Fruit fly (Drosophila melanogaster) S2 (cell line): ENCODE data around the gene CG42512.
A peak's percentile ranks its signal among the peaks of the same experiment; 100 is the strongest.

Experiments
- CG8478 ChIP-seq: fragments of >200 bp; optimal IDR thresholded peaks from 2 replicates; lab custom pipeline; 2018
- CTCF ChIP-seq, 2 experiments: fragments of >200 bp; optimal IDR thresholded peaks; 2 replicates each; lab custom pipeline; 2018

The CG42512 gene

dm6 chrX:16664405-16665064 lies 13.4 kb downstream of the CG42512 start, which contains the start of gene CG15865:
TSS of gene CG15865 (minus strand) at chrX:16664455.
- no peak for TF ChIP-seq CG8478 (lab: Kevin White, UChicago)
- TF ChIP-seq CTCF (optimal IDR thresholded peaks at IDR 0.05; lab: Kevin White, UChicago), result no peak

- TF ChIP-seq CTCF (optimal IDR thresholded peaks at IDR 0.05; lab: Kevin White, UChicago) (no peak), CG8478 (lab: Kevin White, UChicago) (no peak)
Observed at dm6 chrX:16669849-16670248, 18.7 kb downstream of the CG42512 start.

- no peak for TF ChIP-seq CTCF (optimal IDR thresholded peaks at IDR 0.05; lab: Kevin White, UChicago)
- TF ChIP-seq CG8478 (lab: Kevin White, UChicago), result no peak
Observed at dm6 chrX:16670262-16670661, 19.1 kb downstream of the CG42512 start.

- TF ChIP-seq CTCF (optimal IDR thresholded peaks at IDR 0.05; lab: Kevin White, UChicago), result no peak
- TF ChIP-seq CG8478 (lab: Kevin White, UChicago), result no peak
Observed at dm6 chrX:16670691-16671481, 19.7 kb downstream of the CG42512 start.

- TF ChIP-seq CTCF (optimal IDR thresholded peaks at IDR 0.05; lab: Kevin White, UChicago), result no peak
- TF ChIP-seq CG8478 (lab: Kevin White, UChicago), result no peak
Observed at dm6 chrX:16672904-16673303, 21.7 kb downstream of the CG42512 start.

- TF ChIP-seq CTCF (optimal IDR thresholded peaks at IDR 0.05; lab: Kevin White, UChicago), result no peak
- no peak for TF ChIP-seq CG8478 (lab: Kevin White, UChicago)
Observed at dm6 chrX:16674538-16674937, 23.4 kb downstream of the CG42512 start.

- TF ChIP-seq CTCF (optimal IDR thresholded peaks at IDR 0.05; lab: Kevin White, UChicago) (no peak), CG8478 (lab: Kevin White, UChicago) (no peak)
Observed at dm6 chrX:16676653-16677052, 25.5 kb downstream of the CG42512 start, which contains the start of gene CG13012. TSS of gene CG13012 (minus strand) at chrX:16676753.

dm6 chrX:16677163-16677562 lies 26.0 kb downstream of the CG42512 start:
- no peak for TF ChIP-seq CG8478 (lab: Kevin White, UChicago)
- no peak for TF ChIP-seq CTCF (optimal IDR thresholded peaks at IDR 0.05; lab: Kevin White, UChicago)

dm6 chrX:16678845-16679347 lies 27.7 kb downstream of the CG42512 start, which contains the start of the genes CG13010 and sing:
TSS of gene CG13010 (minus strand) at chrX:16678945.
TSS of gene sing (plus strand) at chrX:16679297.
- TF ChIP-seq CG8478 (lab: Kevin White, UChicago) (no peak), CTCF (optimal IDR thresholded peaks at IDR 0.05; lab: Kevin White, UChicago) (no peak)

- TF ChIP-seq CTCF (optimal IDR thresholded peaks at IDR 0.05; lab: Kevin White, UChicago) (peak; percentile 31 to 49), CG8478 (lab: Kevin White, UChicago) (no peak)
Observed at dm6 chrX:16683765-16684164, 32.6 kb downstream of the CG42512 start, which contains the start of gene Axs. TSS of gene Axs (minus strand) at chrX:16683895.

dm6 chrX:16687400-16688105 lies 36.4 kb downstream of the CG42512 start:
- TF ChIP-seq CG8478 (lab: Kevin White, UChicago) (no peak), CTCF (optimal IDR thresholded peaks at IDR 0.05; lab: Kevin White, UChicago) (no peak)

dm6 chrX:16688106-16688459 lies 36.9 kb downstream of the CG42512 start:
- no peak for TF ChIP-seq CG8478 (lab: Kevin White, UChicago)
- no peak for TF ChIP-seq CTCF (optimal IDR thresholded peaks at IDR 0.05; lab: Kevin White, UChicago)

dm6 chrX:16689339-16689738 lies 38.2 kb downstream of the CG42512 start:
- TF ChIP-seq CTCF (optimal IDR thresholded peaks at IDR 0.05; lab: Kevin White, UChicago), result no peak
- TF ChIP-seq CG8478 (lab: Kevin White, UChicago), result no peak

dm6 chrX:16689966-16690365 lies 38.8 kb downstream of the CG42512 start:
- no peak for TF ChIP-seq CG8478 (lab: Kevin White, UChicago)
- TF ChIP-seq CTCF (optimal IDR thresholded peaks at IDR 0.05; lab: Kevin White, UChicago), result no peak
